Fruit fly (Drosophila melanogaster) whole organism, embryonic: ENCODE data around the gene CG42827.
A peak's percentile ranks its signal among the peaks of the same experiment; 100 is the strongest.

Experiments
- Adf1 ChIP-seq: fragments of 200-800 bp; sonication (Bioruptor generic); IDR thresholded peaks from 2 replicates; pipeline ENCODE4 v1.3.6; 2022; ENCODE audit warnings: missing biosample characterization, missing genetic modification characterization
- B-H2 ChIP-seq: fragments of 200-800 bp; sonication (Bioruptor generic); optimal IDR thresholded peaks from 2 replicates; lab custom pipeline; 2018; ENCODE audit warnings: missing biosample characterization, mild to moderate bottlenecking, missing genetic modification characterization
- Bteb2 ChIP-seq: fragments of 200-800 bp; sonication (Bioruptor generic); optimal IDR thresholded peaks from 2 replicates; lab custom pipeline; 2016; ENCODE audit warnings: missing biosample characterization, missing genetic modification characterization
- CG10654 ChIP-seq: fragments of 200-800 bp; sonication (Bioruptor generic); optimal IDR thresholded peaks from 2 replicates; lab custom pipeline; 2016; ENCODE audit warnings: missing biosample characterization, missing genetic modification characterization
- CG11093 ChIP-seq: fragments of 200-800 bp; sonication (Bioruptor generic); IDR thresholded peaks from 3 replicates; pipeline ENCODE4 v1.3.6; 2022; ENCODE audit warnings: missing biosample characterization, missing genetic modification characterization
- CG11723 ChIP-seq: fragments of 200-800 bp; sonication (Bioruptor generic); optimal IDR thresholded peaks from 2 replicates; lab custom pipeline; 2017; ENCODE audit warnings: missing biosample characterization, mild to moderate bottlenecking, missing genetic modification characterization
- CG13123 ChIP-seq: fragments of 200-800 bp; sonication (Bioruptor generic); optimal IDR thresholded peaks from 2 replicates; lab custom pipeline; 2016; ENCODE audit warnings: missing biosample characterization, missing genetic modification characterization
- CG13424 ChIP-seq: fragments of 200-800 bp; sonication (Bioruptor generic); optimal IDR thresholded peaks from 2 replicates; lab custom pipeline; 2019; ENCODE audit warnings: missing biosample characterization, mild to moderate bottlenecking, missing genetic modification characterization, moderate library complexity
- CG14860 ChIP-seq: fragments of 200-800 bp; sonication (Bioruptor generic); IDR thresholded peaks from 3 replicates; pipeline ENCODE4 v1.3.6; 2022; ENCODE audit warnings: missing biosample characterization, missing genetic modification characterization; ENCODE audit not compliant: partially characterized antibody
- CG1529 ChIP-seq: fragments of 200-800 bp; sonication (Bioruptor generic); optimal IDR thresholded peaks from 3 replicates; lab custom pipeline; 2018; ENCODE audit warnings: missing biosample characterization, missing genetic modification characterization
- CG15601 ChIP-seq: fragments of 200-800 bp; sonication (Bioruptor generic); optimal IDR thresholded peaks from 3 replicates; lab custom pipeline; 2019; ENCODE audit warnings: missing biosample characterization, mild to moderate bottlenecking, missing genetic modification characterization, moderate library complexity
- CG15696 ChIP-seq: fragments of 200-800 bp; sonication (Bioruptor generic); optimal IDR thresholded peaks from 2 replicates; lab custom pipeline; 2019; ENCODE audit warnings: missing biosample characterization, mild to moderate bottlenecking, missing genetic modification characterization, moderate library complexity
- CG17186 ChIP-seq: fragments of 200-800 bp; sonication (Bioruptor generic); optimal IDR thresholded peaks from 3 replicates; lab custom pipeline; 2017; ENCODE audit warnings: missing biosample characterization, missing genetic modification reagents, missing genetic modification characterization
- CG17385 ChIP-seq: fragments of 200-800 bp; sonication (Bioruptor generic); optimal IDR thresholded peaks from 3 replicates; lab custom pipeline; 2018; ENCODE audit warnings: missing biosample characterization, mild to moderate bottlenecking, missing genetic modification characterization
- CG18764 ChIP-seq: fragments of 200-800 bp; sonication (Bioruptor generic); optimal IDR thresholded peaks from 3 replicates; lab custom pipeline; 2016; ENCODE audit warnings: missing biosample characterization, missing genetic modification characterization
- CG2199 ChIP-seq: fragments of 200-800 bp; sonication (Bioruptor generic); IDR thresholded peaks from 3 replicates; pipeline ENCODE4 v1.3.6; 2022; ENCODE audit warnings: missing biosample characterization, missing genetic modification characterization
- CG3281 ChIP-seq: fragments of 200-800 bp; sonication (Bioruptor generic); optimal IDR thresholded peaks from 3 replicates; lab custom pipeline; 2017; ENCODE audit warnings: missing biosample characterization, mild to moderate bottlenecking, missing genetic modification characterization
- CG34422 ChIP-seq: fragments of 200-800 bp; sonication (Bioruptor generic); IDR thresholded peaks from 3 replicates; pipeline ENCODE4 v1.3.6; 2022; ENCODE audit warnings: missing biosample characterization, missing genetic modification characterization
- CG7271 ChIP-seq: fragments of 200-800 bp; sonication (Bioruptor generic); optimal IDR thresholded peaks from 2 replicates; lab custom pipeline; 2018; ENCODE audit warnings: missing biosample characterization, mild to moderate bottlenecking, missing genetic modification characterization, moderate library complexity
- CG7839 ChIP-seq: fragments of 200-800 bp; sonication (Bioruptor generic); optimal IDR thresholded peaks from 3 replicates; lab custom pipeline; 2018; ENCODE audit warnings: missing biosample characterization, mild to moderate bottlenecking, missing genetic modification characterization, moderate library complexity
- CG8388 ChIP-seq: fragments of 200-800 bp; sonication (Bioruptor generic); optimal IDR thresholded peaks from 2 replicates; lab custom pipeline; 2019; ENCODE audit warnings: missing biosample characterization, mild to moderate bottlenecking, missing genetic modification characterization, moderate library complexity
- Dll ChIP-seq: fragments of 200-800 bp; sonication (Bioruptor generic); IDR thresholded peaks from 4 replicates; pipeline ENCODE4 v1.3.6; 2022; ENCODE audit warnings: missing biosample characterization, missing genetic modification characterization; ENCODE audit not compliant: partially characterized antibody
- Doc2 ChIP-seq: fragments of 200-800 bp; sonication (Bioruptor generic); IDR thresholded peaks from 2 replicates; pipeline ENCODE4 v1.3.6; 2022; ENCODE audit warnings: missing biosample characterization, missing genetic modification characterization
- Kr ChIP-seq: fragments of 200-800 bp; sonication (Bioruptor generic); optimal IDR thresholded peaks from 2 replicates; lab custom pipeline; 2017; ENCODE audit warnings: missing biosample characterization, mild to moderate bottlenecking, missing genetic modification characterization
- Max ChIP-seq: fragments of 200-800 bp; sonication (Bioruptor generic); optimal IDR thresholded peaks from 2 replicates; lab custom pipeline; 2016; ENCODE audit warnings: missing biosample characterization, mild to moderate bottlenecking, missing genetic modification characterization
- Mes4 ChIP-seq: fragments of 200-800 bp; sonication (Bioruptor generic); optimal IDR thresholded peaks from 2 replicates; lab custom pipeline; 2016; ENCODE audit warnings: missing biosample characterization, missing genetic modification characterization
- Six4 ChIP-seq: fragments of 200-800 bp; sonication (Bioruptor generic); optimal IDR thresholded peaks from 2 replicates; lab custom pipeline; 2016; ENCODE audit warnings: missing biosample characterization, missing genetic modification characterization
- Spps ChIP-seq: fragments of 200-800 bp; sonication (Bioruptor generic); optimal IDR thresholded peaks from 2 replicates; lab custom pipeline; 2018; ENCODE audit warnings: missing biosample characterization, mild to moderate bottlenecking, missing genetic modification characterization
- Taf1 ChIP-seq: fragments of 200-800 bp; sonication (Bioruptor generic); IDR thresholded peaks from 2 replicates; pipeline ENCODE4 v1.3.6; 2022; ENCODE audit warnings: missing biosample characterization, missing genetic modification characterization
- Tbp ChIP-seq: fragments of >200 bp; optimal IDR thresholded peaks from 2 replicates; lab custom pipeline; 2018; ENCODE audit warnings: missing biosample characterization, missing genetic modification characterization
- aop ChIP-seq: fragments of 200-800 bp; sonication (Bioruptor generic); IDR thresholded peaks from 2 replicates; pipeline ENCODE4 v1.3.6; 2022; ENCODE audit warnings: missing biosample characterization, missing genetic modification characterization
- ase ChIP-seq: fragments of 200-800 bp; sonication (Bioruptor generic); IDR thresholded peaks from 3 replicates; pipeline ENCODE4 v1.3.6; 2022; ENCODE audit warnings: missing biosample characterization, missing genetic modification characterization
- btn ChIP-seq: fragments of 200-800 bp; sonication (Bioruptor generic); optimal IDR thresholded peaks from 2 replicates; lab custom pipeline; 2016; ENCODE audit warnings: missing biosample characterization, missing genetic modification characterization
- ham ChIP-seq: fragments of 200-800 bp; sonication (Bioruptor generic); IDR thresholded peaks from 2 replicates; pipeline ENCODE4 v1.3.6; 2022; ENCODE audit warnings: missing biosample characterization, missing genetic modification characterization
- hbn ChIP-seq: fragments of 200-800 bp; sonication (Bioruptor generic); IDR thresholded peaks from 2 replicates; pipeline ENCODE4 v1.3.6; 2022; ENCODE audit warnings: missing biosample characterization, missing genetic modification characterization; ENCODE audit not compliant: partially characterized antibody
- jigr1 ChIP-seq: fragments of 200-800 bp; sonication (Bioruptor generic); IDR thresholded peaks from 3 replicates; pipeline ENCODE4 v1.3.6; 2022; ENCODE audit warnings: missing biosample characterization, missing genetic modification characterization
- jumu ChIP-seq: fragments of 200-800 bp; sonication (Bioruptor generic); optimal IDR thresholded peaks from 3 replicates; lab custom pipeline; 2016; ENCODE audit warnings: missing biosample characterization, missing genetic modification characterization
- knrl ChIP-seq: fragments of 200-800 bp; sonication (Bioruptor generic); IDR thresholded peaks from 3 replicates; pipeline ENCODE4 v1.3.6; 2022; ENCODE audit warnings: missing biosample characterization, missing genetic modification characterization; ENCODE audit not compliant: partially characterized antibody
- lab ChIP-seq: fragments of 200-800 bp; sonication (Bioruptor generic); optimal IDR thresholded peaks from 3 replicates; lab custom pipeline; 2017; ENCODE audit warnings: missing biosample characterization, missing genetic modification characterization, mild to moderate bottlenecking, moderate library complexity, missing genetic modification reagents
- mam ChIP-seq: fragments of 200-800 bp; sonication (Bioruptor generic); optimal IDR thresholded peaks from 3 replicates; lab custom pipeline; 2016; ENCODE audit warnings: missing biosample characterization, missing genetic modification characterization
- mirr ChIP-seq: fragments of 200-800 bp; sonication (Bioruptor generic); optimal IDR thresholded peaks from 3 replicates; lab custom pipeline; 2018; ENCODE audit warnings: missing biosample characterization, mild to moderate bottlenecking, missing genetic modification characterization
- otp ChIP-seq: fragments of 200-800 bp; sonication (Bioruptor generic); IDR thresholded peaks from 3 replicates; pipeline ENCODE4, ENCODE4 v1.3.6; 2022; ENCODE audit warnings: missing biosample characterization, missing genetic modification characterization
- pho ChIP-seq: fragments of 200-800 bp; sonication (Bioruptor generic); optimal IDR thresholded peaks from 2 replicates; lab custom pipeline; 2016; ENCODE audit warnings: missing biosample characterization, missing genetic modification characterization
- pzg ChIP-seq: fragments of 200-800 bp; sonication (Bioruptor generic); optimal IDR thresholded peaks from 3 replicates; lab custom pipeline; 2018; ENCODE audit warnings: missing biosample characterization, mild to moderate bottlenecking, missing genetic modification characterization, moderate library complexity
- ranshi ChIP-seq: fragments of 200-800 bp; sonication (Bioruptor generic); IDR thresholded peaks from 2 replicates; pipeline ENCODE4 v1.3.6; 2022; ENCODE audit warnings: missing biosample characterization, missing genetic modification characterization
- salm ChIP-seq: fragments of 200-800 bp; sonication (Bioruptor generic); optimal IDR thresholded peaks from 2 replicates; lab custom pipeline; 2018; ENCODE audit warnings: missing biosample characterization, mild to moderate bottlenecking, missing genetic modification characterization
- sc ChIP-seq, 3 experiments: fragments of >200 bp in 2 of 3; fragments of 200-800 bp in 1 of 3; sonication (Bioruptor generic) in 1 of 3; optimal IDR thresholded peaks; 2 replicates in 2 of 3; 3 replicates in 1 of 3; lab custom pipeline; 2017; ENCODE audit warnings: mild to moderate bottlenecking in 1 of 3, missing biosample characterization in 1 of 3, missing genetic modification characterization in 1 of 3, missing genetic modification reagents in 1 of 3
- sisA ChIP-seq: fragments of 200-800 bp; sonication (Bioruptor generic); IDR thresholded peaks from 2 replicates; pipeline ENCODE4 v1.3.6; 2022; ENCODE audit warnings: missing biosample characterization, missing genetic modification characterization
- tap ChIP-seq: fragments of 200-800 bp; optimal IDR thresholded peaks from 3 replicates; lab custom pipeline; 2019; ENCODE audit warnings: missing biosample characterization, mild to moderate bottlenecking, missing genetic modification characterization, moderate library complexity
- vvl ChIP-seq: fragments of 200-800 bp; sonication (Bioruptor generic); IDR thresholded peaks from 2 replicates; pipeline ENCODE4 v1.3.6; 2022; ENCODE audit warnings: missing biosample characterization, missing genetic modification characterization
- zfh2 ChIP-seq: fragments of 200-800 bp; sonication (Bioruptor generic); optimal IDR thresholded peaks from 2 replicates; lab custom pipeline; 2016; ENCODE audit warnings: missing biosample characterization, missing genetic modification characterization

The CG42827 gene

dm6 chr3R:23331280-23331679 is 41.4 kb upstream of the CG42827 start (continued):
- TF ChIP-seq sc (optimal IDR thresholded peaks at IDR 0.05; lab: Kevin White, UChicago) (no peak), sc (GFP tag; optimal IDR thresholded peaks at IDR 0.05; lab: Kevin White, UChicago) (peak; percentile 50), CG7839 (tag; lab: Kevin White, UChicago) (peak; percentile 48), vvl (peak; percentile 68), ham (GFP tag; lab: Robert Waterston, UW) (no peak), zfh2 (GFP tag; lab: Kevin White, UChicago) (no peak), CG11723 (no peak), CG13123 (GFP tag; lab: Kevin White, UChicago) (peak; percentile 17), Kr (GFP tag; lab: Kevin White, UChicago) (peak; percentile 11), salm (tag; lab: Kevin White, UChicago) (peak; percentile 4), pzg (no peak), btn (GFP tag; lab: Kevin White, UChicago) (peak; percentile 1), Bteb2 (GFP tag; lab: Kevin White, UChicago) (no peak), Dll (GFP tag; lab: Robert Waterston, UW) (no peak), CG17385 (GFP tag; lab: Kevin White, UChicago) (peak; percentile 35), pho (no peak), CG2199 (GFP tag; lab: Robert Waterston, UW) (peak; percentile 68; the same call in 2 of the 3 replicates), CG3281 (GFP tag; lab: Kevin White, UChicago) (peak; percentile 59), jumu (GFP tag; lab: Kevin White, UChicago) (no peak), Taf1 (GFP tag; lab: Robert Waterston, UW) (no peak), sisA (no peak), ranshi (GFP tag; lab: Robert Waterston, UW) (no peak; the same call in 1 of the 2 replicates), mirr (GFP tag; lab: Kevin White, UChicago) (peak; percentile 27), CG7271 (tag; lab: Kevin White, UChicago) (peak; percentile 37), CG14860 (no peak), tap (tag; lab: Kevin White, UChicago) (peak; percentile 53), CG1529 (GFP tag; lab: Kevin White, UChicago) (peak; percentile 51), otp (GFP tag; lab: Robert Waterston, UW) (peak; percentile 47; the same call in 1 of the 3 replicates), Spps (tag; lab: Kevin White, UChicago) (peak; percentile 16), CG18764 (GFP tag; lab: Kevin White, UChicago) (peak; percentile 40), CG17186 (GFP tag; lab: Kevin White, UChicago) (no peak), CG34422 (peak; percentile 30; the same call in 1 of the 3 replicates), knrl (GFP tag; lab: Robert Waterston, UW) (no peak), ase (peak; percentile 45; the same call in 1 of the 3 replicates), hbn (no peak), Max (GFP tag; lab: Kevin White, UChicago) (peak; percentile 45), Six4 (peak; percentile 21), CG11093 (GFP tag; lab: Robert Waterston, UW) (no peak), jigr1 (GFP tag; lab: Robert Waterston, UW) (no peak), Mes4 (GFP tag; lab: Kevin White, UChicago) (peak; percentile 15), Tbp (no peak), CG15696 (peak; percentile 74), Adf1 (GFP tag; lab: Robert Waterston, UW) (no peak), CG10654 (GFP tag; lab: Kevin White, UChicago) (peak; percentile 37), aop (GFP tag; lab: Robert Waterston, UW) (no peak), CG8388 (GFP tag; lab: Kevin White, UChicago) (peak; percentile 11), B-H2 (GFP tag; lab: Kevin White, UChicago) (peak; percentile 71), mam (peak; percentile 9), Doc2 (no peak), lab (GFP tag; lab: Kevin White, UChicago) (peak; percentile 62), CG13424 (tag; lab: Kevin White, UChicago) (peak; percentile 76), CG15601 (tag; lab: Kevin White, UChicago) (peak; percentile 60)
